Worm (Caenorhabditis elegans): ENCODE data around the gene C06B8.3.

ce11 chrV:15517413-15517812 lies 33.0 kb upstream of the C06B8.3 start, which contains the start of gene F21A3.3:
- TF ChIP-seq ccch-3 (GFP tag; optimal IDR thresholded peaks at IDR 0.05) = no peak
- no peak for TF ChIP-seq aptf-3 (GFP tag; IDR thresholded peaks at IDR 0.05)
- no peak for TF ChIP-seq F55B11.4 (tag; optimal IDR thresholded peaks at IDR 0.05; ENCODE audit: borderline replicate concordance, insufficient read depth)
- TF ChIP-seq athp-1 (tag; optimal IDR thresholded peaks at IDR 0.05) = no peak
- TF ChIP-seq B0019.2 (GFP tag; conservative IDR thresholded peaks at IDR 0.05) = no peak
- no peak for TF ChIP-seq atf-7 (tag; optimal IDR thresholded peaks at IDR 0.05)
- TF ChIP-seq T26A5.8 (tag; optimal IDR thresholded peaks at IDR 0.05) = no peak
- no peak for TF ChIP-seq nfya-1 (tag; optimal IDR thresholded peaks at IDR 0.05; ENCODE audit: borderline replicate concordance, insufficient read depth)
